Worm (Caenorhabditis elegans): ENCODE data around the gene Y62E10A.3.

DNA sequence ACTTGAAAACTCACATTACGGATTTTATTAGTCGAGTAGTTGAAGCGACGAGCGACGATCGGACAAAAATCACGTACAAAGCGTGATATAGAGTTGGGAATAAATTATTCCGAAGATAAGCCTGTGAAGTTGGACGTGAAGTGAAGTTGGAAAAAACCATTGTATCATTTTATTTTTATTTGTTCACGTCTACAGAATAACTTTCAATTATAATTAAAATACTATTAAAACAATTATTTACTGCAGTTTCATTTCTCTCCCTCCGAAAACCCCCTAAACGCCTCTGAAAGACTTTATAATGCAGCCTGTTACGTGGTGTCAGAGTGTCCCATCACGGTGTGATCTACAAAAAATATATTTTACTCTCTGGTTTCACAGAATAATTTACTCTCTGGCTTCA, at the start of gene Y62E10A.3:
- TF ChIP-seq hlh-12 (tag; optimal IDR thresholded peaks at IDR 0.05) (no peak), ama-1 (optimal IDR thresholded peaks at IDR 0.05) (no peak), ama-1 (GFP tag; optimal IDR thresholded peaks at IDR 0.05) (no peak), dpl-1 (GFP tag; optimal IDR thresholded peaks at IDR 0.05) (no peak), bed-1 (GFP tag; IDR thresholded peaks at IDR 0.05) (no peak), K11D2.4 (GFP tag; IDR thresholded peaks at IDR 0.05) (no peak), rec-8 (tag; optimal IDR thresholded peaks at IDR 0.05) (no peak), cebp-2 (GFP tag; IDR thresholded peaks at IDR 0.05) (no peak)
